Worm (Caenorhabditis elegans): ENCODE data around the gene T27E9.2.

Gene T27E9.2

DNA sequence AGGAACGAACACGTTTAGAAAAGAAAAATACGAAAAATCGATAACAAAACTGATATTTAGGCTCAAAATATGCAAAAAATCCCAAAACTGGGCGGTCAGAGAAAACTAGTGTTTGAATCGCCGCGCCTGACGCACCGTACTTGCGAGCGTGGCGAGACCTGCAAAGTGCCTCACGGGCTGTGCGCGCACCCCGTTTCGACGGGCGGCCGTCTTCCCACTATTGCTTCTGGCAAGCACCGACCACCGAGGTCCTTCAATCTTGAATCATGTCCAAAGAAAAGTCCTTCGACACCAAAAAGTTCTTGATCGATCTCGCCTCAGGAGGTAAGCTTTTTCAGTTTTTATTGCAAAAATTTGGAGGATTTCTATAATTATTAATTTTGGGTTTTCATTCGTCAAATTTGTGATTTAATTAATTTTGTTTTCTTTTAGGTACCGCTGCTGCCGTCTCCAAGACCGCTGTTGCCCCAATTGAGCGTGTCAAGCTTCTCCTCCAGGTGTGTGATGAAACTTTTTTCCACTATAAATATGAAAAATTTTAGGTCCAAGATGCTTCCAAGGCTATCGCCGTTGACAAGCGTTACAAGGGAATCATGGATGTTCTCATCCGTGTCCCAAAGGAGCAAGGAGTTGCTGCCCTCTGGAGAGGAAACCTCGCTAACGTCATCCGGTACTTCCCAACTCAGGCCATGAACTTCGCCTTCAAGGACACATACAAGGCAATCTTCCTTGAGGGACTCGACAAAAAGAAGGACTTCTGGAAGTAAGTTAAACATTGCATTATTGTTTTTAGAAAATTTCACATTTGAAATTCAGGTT lies 790 bp upstream of the T27E9.2 start, which contains the start of gene ant-1.1 (continued):
- peak; percentile 61 for TF ChIP-seq nhr-11 (tag; optimal IDR thresholded peaks at IDR 0.05)

DNA sequence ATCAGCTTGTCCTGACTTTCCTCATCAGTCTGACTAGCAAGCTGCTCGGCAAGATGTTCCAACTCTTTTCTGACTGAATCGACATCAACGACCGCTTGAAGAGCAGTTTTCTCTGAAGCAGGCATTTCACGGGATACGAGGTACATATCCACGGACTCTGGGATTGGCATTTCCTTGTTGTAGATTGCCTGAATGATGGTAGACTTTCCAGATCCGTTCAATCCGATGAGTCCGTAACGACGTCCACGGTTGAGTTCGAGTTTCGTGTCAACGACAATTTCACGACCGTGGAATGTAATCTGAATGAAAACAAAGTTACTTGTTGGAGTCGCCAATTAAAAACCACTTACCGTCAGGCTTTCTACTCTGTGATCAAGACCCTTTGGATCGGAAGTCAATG lies 849 bp downstream of the T27E9.2 start:
- TF ChIP-seq isw-1 (GFP tag; IDR thresholded peaks at IDR 0.05), result no peak
- TF ChIP-seq alr-1 (tag; optimal IDR thresholded peaks at IDR 0.05; ENCODE audit: borderline replicate concordance), result no peak
- TF ChIP-seq dsc-1 (tag; optimal IDR thresholded peaks at IDR 0.05), result no peak
- TF ChIP-seq unc-30 (tag; optimal IDR thresholded peaks at IDR 0.05), result no peak
- TF ChIP-seq ets-5 (GFP tag; IDR thresholded peaks at IDR 0.05), result no peak
- no peak for TF ChIP-seq jun-1 (tag; optimal IDR thresholded peaks at IDR 0.05)
- no peak for TF ChIP-seq C34B4.2 (tag; optimal IDR thresholded peaks at IDR 0.05)
- TF ChIP-seq ztf-11 (tag; optimal IDR thresholded peaks at IDR 0.05), result no peak
- no peak for TF ChIP-seq vab-15 (tag; optimal IDR thresholded peaks at IDR 0.05)
- TF ChIP-seq efl-1 (optimal IDR thresholded peaks at IDR 0.05), result no peak
- TF ChIP-seq efl-1 (GFP tag; optimal IDR thresholded peaks at IDR 0.05 in 1 of 2), result peak in 1 of 2 experiments; percentile 61
- no peak for TF ChIP-seq lin-35 (GFP tag; optimal IDR thresholded peaks at IDR 0.05)
- TF ChIP-seq pax-3 (tag; optimal IDR thresholded peaks at IDR 0.05), result no peak
- TF ChIP-seq nhr-85 (tag), result peak; percentile 67
- TF ChIP-seq nhr-84 (tag; optimal IDR thresholded peaks at IDR 0.05), result no peak
- TF ChIP-seq nhr-76 (tag; optimal IDR thresholded peaks at IDR 0.05), result no peak
- no peak for TF ChIP-seq nhr-11 (tag; optimal IDR thresholded peaks at IDR 0.05)
- no peak for TF ChIP-seq mab-9 (GFP tag; IDR thresholded peaks at IDR 0.05)

DNA sequence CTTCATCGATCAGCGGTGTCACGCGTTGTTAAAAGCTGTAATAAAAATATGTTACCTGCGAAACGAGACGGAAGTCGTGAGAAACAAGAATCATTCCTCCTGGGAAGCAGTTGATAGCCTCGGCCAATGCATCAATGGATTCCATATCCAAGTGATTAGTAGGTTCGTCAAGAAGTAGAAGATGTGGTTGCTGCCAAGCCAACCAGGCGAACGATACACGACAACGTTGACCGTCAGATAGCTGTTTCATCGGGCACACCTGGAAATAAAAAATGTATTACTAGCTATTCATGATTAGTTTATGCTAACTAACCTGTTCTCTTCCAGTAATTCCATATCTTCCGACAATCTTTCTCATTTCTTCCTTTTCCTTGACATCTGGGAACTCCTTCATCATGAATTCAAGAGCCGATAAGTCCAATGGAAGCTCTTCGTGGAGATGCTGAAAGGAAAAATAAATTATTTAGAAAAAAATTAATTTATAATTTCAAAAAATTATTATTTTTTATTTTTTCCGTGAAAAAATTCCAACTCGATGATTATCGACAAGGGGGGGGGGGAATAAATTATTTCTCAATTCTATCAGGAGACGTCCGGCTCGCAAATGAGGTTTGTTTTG lies 3.3 kb downstream of the T27E9.2 start, which contains the start of gene tag-164:
tag-164 (plus strand) TSS at position 569 of the 619 bp plus-strand sequence.
- TF ChIP-seq alr-1 (tag; optimal IDR thresholded peaks at IDR 0.05; ENCODE audit: borderline replicate concordance), result no peak

ce11 chrIII:13457305-13457704 lies 5.1 kb downstream of the T27E9.2 start:
- no peak for TF ChIP-seq lin-13 (GFP tag; optimal IDR thresholded peaks at IDR 0.05)
- no peak for TF ChIP-seq sptf-1 (tag; optimal IDR thresholded peaks at IDR 0.05)
- no peak for TF ChIP-seq mef-2 (tag; optimal IDR thresholded peaks at IDR 0.05)
- no peak for TF ChIP-seq fkh-4 (tag; optimal IDR thresholded peaks at IDR 0.05; ENCODE audit: borderline replicate concordance)
- TF ChIP-seq nhr-12 (tag; optimal IDR thresholded peaks at IDR 0.05), result no peak
- no peak for TF ChIP-seq unc-130 (tag; optimal IDR thresholded peaks at IDR 0.05)
- no peak for TF ChIP-seq skn-1 (tag; optimal IDR thresholded peaks at IDR 0.05)
- TF ChIP-seq rnt-1 (tag; optimal IDR thresholded peaks at IDR 0.05), result no peak
- no peak for TF ChIP-seq unc-30 (tag; optimal IDR thresholded peaks at IDR 0.05)
- TF ChIP-seq mab-9 (GFP tag; IDR thresholded peaks at IDR 0.05), result no peak
- TF ChIP-seq nhr-90 (tag; optimal IDR thresholded peaks at IDR 0.05; ENCODE audit: poor library complexity), result no peak
- TF ChIP-seq ama-1 (optimal IDR thresholded peaks at IDR 0.05), result no peak
- TF ChIP-seq aha-1 (tag; optimal IDR thresholded peaks at IDR 0.05), result no peak
- no peak for TF ChIP-seq C16A3.4 (tag; optimal IDR thresholded peaks at IDR 0.05)

- TF ChIP-seq xbp-1 (tag; optimal IDR thresholded peaks at IDR 0.05) (peak; percentile 22), lin-35 (GFP tag; optimal IDR thresholded peaks at IDR 0.05) (peak in 1 of 2 experiments; percentile 48), lin-13 (GFP tag; optimal IDR thresholded peaks at IDR 0.05) (peak; percentile 35), nhr-71 (tag; optimal IDR thresholded peaks at IDR 0.05) (peak; percentile 73), nhr-76 (tag; optimal IDR thresholded peaks at IDR 0.05) (no peak), nhr-20 (tag; optimal IDR thresholded peaks at IDR 0.05) (no peak), efl-1 (optimal IDR thresholded peaks at IDR 0.05) (peak; percentile 27), efl-1 (GFP tag; optimal IDR thresholded peaks at IDR 0.05 in 1 of 2) (peak; percentile 31 to 57), skn-1 (tag; optimal IDR thresholded peaks at IDR 0.05) (peak; percentile 21), mef-2 (tag; optimal IDR thresholded peaks at IDR 0.05) (peak; percentile 84), hpl-2 (GFP tag; optimal IDR thresholded peaks at IDR 0.05) (no peak), isw-1 (GFP tag; IDR thresholded peaks at IDR 0.05) (peak; percentile 35; the same call in 1 of the 2 replicates), elt-2 (tag; optimal IDR thresholded peaks at IDR 0.05) (no peak), dpl-1 (GFP tag; optimal IDR thresholded peaks at IDR 0.05) (peak in 1 of 3 experiments; percentile 35), nhr-47 (tag; optimal IDR thresholded peaks at IDR 0.05) (peak; percentile 51), lsy-2 (tag; optimal IDR thresholded peaks at IDR 0.05) (peak; percentile 51 to 71), ceh-82 (tag; optimal IDR thresholded peaks at IDR 0.05) (peak in 2 of 3 experiments; percentile 4 to 41), blmp-1 (tag; optimal IDR thresholded peaks at IDR 0.05) (peak; percentile 10), egl-13 (tag; optimal IDR thresholded peaks at IDR 0.05) (peak; percentile 51), swsn-7 (tag; optimal IDR thresholded peaks at IDR 0.05) (peak; percentile 32), fkh-10 (GFP tag; optimal IDR thresholded peaks at IDR 0.05) (peak; percentile 31)
Observed at ce11 chrIII:13455816-13456215, 6.6 kb downstream of the T27E9.2 start.
